Fruit fly (Drosophila melanogaster): ENCODE measurements around the gene Him.

dm6 chrX:18208930-18209477 is at the start of gene Him:
- TF ChIP-seq acj6 (GFP tag; optimal IDR thresholded peaks at IDR 0.05): no peak
- no peak for TF ChIP-seq CG11902 (GFP tag; optimal IDR thresholded peaks at IDR 0.05)
- TF ChIP-seq Lpt (GFP tag; optimal IDR thresholded peaks at IDR 0.05): no peak
- no peak for TF ChIP-seq Hr39 (GFP tag; optimal IDR thresholded peaks at IDR 0.05)
- no peak for TF ChIP-seq CG6792 (GFP tag; optimal IDR thresholded peaks at IDR 0.05)
- TF ChIP-seq fkh (GFP tag; optimal IDR thresholded peaks at IDR 0.05): no peak
- TF ChIP-seq OdsH (GFP tag; optimal IDR thresholded peaks at IDR 0.05): no peak
- TF ChIP-seq lz (GFP tag; optimal IDR thresholded peaks at IDR 0.05): no peak

Measured in whole organism, prepupa.